Fruit fly (Drosophila melanogaster): Measurements from ENCODE around the gene AdoR.
A peak's percentile ranks its signal among the peaks of the same experiment; 100 is the strongest.

AdoR gene

dm6 chr3R:30198793-30199192 is 49.4 kb upstream of the AdoR start (continued):
- no peak for TF ChIP-seq CG11093 (GFP tag; IDR thresholded peaks at IDR 0.05)
- TF ChIP-seq lola (GFP tag; optimal IDR thresholded peaks at IDR 0.05): no peak
- no peak for TF ChIP-seq exex (tag; optimal IDR thresholded peaks at IDR 0.05)
- peak; percentile 33; the same call in 1 of the 2 replicates for TF ChIP-seq CG14014 (GFP tag; IDR thresholded peaks at IDR 0.05)
- TF ChIP-seq CG2199 (GFP tag; IDR thresholded peaks at IDR 0.05): no peak
- no peak for TF ChIP-seq her (GFP tag; optimal IDR thresholded peaks at IDR 0.05)
- no peak for TF ChIP-seq prd (optimal IDR thresholded peaks at IDR 0.05)
- no peak for TF ChIP-seq prd (GFP tag; IDR thresholded peaks at IDR 0.05)
- TF ChIP-seq sna (GFP tag; IDR thresholded peaks at IDR 0.05; ENCODE audit: partially characterized antibody): no peak
- peak; percentile 12 for TF ChIP-seq CG15269 (tag; optimal IDR thresholded peaks at IDR 0.05)
- TF ChIP-seq bigmax (GFP tag; optimal IDR thresholded peaks at IDR 0.05): no peak
- no peak for TF ChIP-seq hbn (GFP tag; IDR thresholded peaks at IDR 0.05; ENCODE audit: partially characterized antibody)
- peak; percentile 30 for TF ChIP-seq HHEX (GFP tag; optimal IDR thresholded peaks at IDR 0.05)
- TF ChIP-seq CG4820 (GFP tag; optimal IDR thresholded peaks at IDR 0.05): no peak
- TF ChIP-seq Oli (tag; optimal IDR thresholded peaks at IDR 0.05): no peak

- peak; percentile 68 for TF ChIP-seq CG12769 (tag; optimal IDR thresholded peaks at IDR 0.05)
- TF ChIP-seq Deaf1 (tag; optimal IDR thresholded peaks at IDR 0.05): peak; percentile 22
- peak in 1 of 2 experiments; percentile 97 for TF ChIP-seq Hr78 (GFP tag; optimal IDR thresholded peaks at IDR 0.05)
- TF ChIP-seq eve (GFP tag; optimal IDR thresholded peaks at IDR 0.05): no peak
- TF ChIP-seq sug (tag; optimal IDR thresholded peaks at IDR 0.05): peak; percentile 3
- peak in 1 of 2 experiments; percentile 88 for TF ChIP-seq Pdp1 (GFP tag; optimal IDR thresholded peaks at IDR 0.05)
- no peak for TF ChIP-seq CG6689 (GFP tag; IDR thresholded peaks at IDR 0.05)
These were observed 48.4 kb upstream of the AdoR start for dm6 chr3R:30197796-30198195.

- TF ChIP-seq Optix (GFP tag; IDR thresholded peaks at IDR 0.05) (no peak), CG8089 (GFP tag; optimal IDR thresholded peaks at IDR 0.05) (no peak), Sry-δ (GFP tag; optimal IDR thresholded peaks at IDR 0.05) (no peak), CG2199 (GFP tag; IDR thresholded peaks at IDR 0.05) (no peak), CG7839 (tag; optimal IDR thresholded peaks at IDR 0.05) (no peak), ken (GFP tag; IDR thresholded peaks at IDR 0.05) (no peak), CG30020 (tag; optimal IDR thresholded peaks at IDR 0.05) (no peak), Ets65A (GFP tag) (no peak), H2.0 (GFP tag; IDR thresholded peaks at IDR 0.05) (no peak), CoRest (tag; optimal IDR thresholded peaks at IDR 0.05) (no peak), CG7357 (GFP tag; IDR thresholded peaks at IDR 0.05) (no peak), CG9876 (GFP tag; optimal IDR thresholded peaks at IDR 0.05) (no peak), BtbVII (GFP tag; optimal IDR thresholded peaks at IDR 0.05) (no peak), CG14667 (GFP tag; IDR thresholded peaks at IDR 0.05) (no peak), zf30C (GFP tag; optimal IDR thresholded peaks at IDR 0.05) (no peak)
These were observed 46.7 kb upstream of the AdoR start, which contains the start of gene CG15531 for dm6 chr3R:30196128-30196527. CG15531 (minus strand) TSS chr3R:30196228.

- TF ChIP-seq CG10274 (GFP tag; optimal IDR thresholded peaks at IDR 0.05): no peak
- no peak for TF ChIP-seq Oli (tag; optimal IDR thresholded peaks at IDR 0.05)
- TF ChIP-seq CG9437 (GFP tag; optimal IDR thresholded peaks at IDR 0.05): no peak
- peak; percentile 78 for TF ChIP-seq CTCF (GFP tag; optimal IDR thresholded peaks at IDR 0.05)
- peak; percentile 10 for TF ChIP-seq CG6683 (GFP tag; optimal IDR thresholded peaks at IDR 0.05)
- no peak for TF ChIP-seq CG17912 (GFP tag; optimal IDR thresholded peaks at IDR 0.05)
- TF ChIP-seq CG10979 (tag; optimal IDR thresholded peaks at IDR 0.05): no peak
- peak; percentile 45; the same call in 1 of the 3 replicates for TF ChIP-seq H15 (GFP tag; IDR thresholded peaks at IDR 0.05)
- no peak for TF ChIP-seq tx (GFP tag; optimal IDR thresholded peaks at IDR 0.05)
- TF ChIP-seq Neu2 (GFP tag; optimal IDR thresholded peaks at IDR 0.05; ENCODE audit: borderline replicate concordance): no peak
- peak; percentile 14 for TF ChIP-seq nau (GFP tag; optimal IDR thresholded peaks at IDR 0.05)
- peak; percentile 11 for TF ChIP-seq ERR (GFP tag; optimal IDR thresholded peaks at IDR 0.05)
- TF ChIP-seq CG15696 (tag; optimal IDR thresholded peaks at IDR 0.05): no peak
- peak; percentile 25 for TF ChIP-seq Max (GFP tag; optimal IDR thresholded peaks at IDR 0.05)
These were observed 46.2 kb upstream of the AdoR start for dm6 chr3R:30195606-30196049.

All from whole organism, embryonic.